Worm (Caenorhabditis elegans): Measurements from ENCODE around the gene ZK673.1.

DNA sequence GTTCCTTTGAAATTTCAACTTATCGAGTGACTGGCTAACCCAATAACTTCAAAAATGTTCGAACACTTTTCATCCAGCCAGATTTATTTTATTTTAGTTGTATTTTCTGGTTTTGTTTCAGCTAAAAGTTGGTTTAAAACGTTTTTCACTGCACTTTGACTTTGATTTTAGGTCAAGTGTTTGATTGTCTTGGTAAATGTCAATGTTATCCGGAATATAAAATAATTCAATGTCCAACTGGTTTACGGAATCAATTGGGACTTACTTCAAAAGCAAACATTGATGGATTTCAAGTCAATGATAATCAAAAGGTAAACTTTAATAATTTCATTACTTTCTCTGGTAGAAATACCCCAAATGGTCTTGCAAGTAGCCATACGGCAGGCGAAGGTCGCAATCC is 40.9 kb downstream of the ZK673.1 start:
- no peak for TF ChIP-seq lsl-1 (GFP tag; optimal IDR thresholded peaks at IDR 0.05)
- TF ChIP-seq unc-62 (GFP tag; optimal IDR thresholded peaks at IDR 0.05): no peak
- TF ChIP-seq atf-7 (tag; optimal IDR thresholded peaks at IDR 0.05): no peak
- no peak for TF ChIP-seq ama-1 (optimal IDR thresholded peaks at IDR 0.05)
- no peak for TF ChIP-seq ama-1 (GFP tag; optimal IDR thresholded peaks at IDR 0.05)
- no peak for TF ChIP-seq nhr-80 (tag; optimal IDR thresholded peaks at IDR 0.05)
